Fruit fly (Drosophila melanogaster): ENCODE data around the gene CG18745.
A peak's percentile ranks its signal among the peaks of the same experiment; 100 is the strongest.

DNA sequence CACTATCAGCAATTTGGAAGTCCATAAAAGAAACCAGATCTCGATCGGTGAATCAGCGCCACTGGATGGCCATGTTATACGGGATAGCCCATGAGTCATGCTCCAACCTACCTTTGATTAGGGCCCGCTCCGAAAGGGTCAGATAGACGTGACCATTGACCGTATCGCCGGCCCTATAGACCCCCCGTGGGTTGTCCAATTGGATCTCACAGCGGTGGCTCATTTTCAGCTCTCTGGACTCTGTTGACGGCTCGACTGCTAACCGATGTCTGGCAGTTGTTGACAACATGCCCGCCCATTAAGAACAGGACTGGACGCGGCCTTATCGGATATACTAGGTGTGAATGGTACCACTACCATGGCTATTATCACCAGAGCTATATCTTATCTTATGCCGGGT, 12.6 kb upstream of the CG18745 start, which contains the start of gene CG18744:
- TF ChIP-seq p53 (GFP tag; optimal IDR thresholded peaks at IDR 0.05) (no peak), kay (GFP tag; optimal IDR thresholded peaks at IDR 0.05) (peak; percentile 24), CG7786 (GFP tag; optimal IDR thresholded peaks at IDR 0.05) (no peak), bcd (GFP tag; optimal IDR thresholded peaks at IDR 0.05) (no peak), CG6854 (GFP tag; optimal IDR thresholded peaks at IDR 0.05) (no peak), seq (GFP tag; IDR thresholded peaks at IDR 0.05) (no peak)
